Fruit fly (Drosophila melanogaster): ENCODE data around the gene CG12061.

CG12061 gene

dm6 chrX:23004598-23005469 is 31.0 kb upstream of the CG12061 start, which contains the start of the genes stnA and stnB (continued):
- TF ChIP-seq BEAF-32 (GFP tag; optimal IDR thresholded peaks at IDR 0.05) (peak; percentile 17), dysf (GFP tag; IDR thresholded peaks at IDR 0.05) (peak; percentile 54; the same call in 1 of the 3 replicates), C15 (GFP tag; IDR thresholded peaks at IDR 0.05) (no peak), CG32532 (GFP tag; IDR thresholded peaks at IDR 0.05) (no peak), psq (GFP tag; optimal IDR thresholded peaks at IDR 0.05) (no peak), zfh2 (GFP tag; optimal IDR thresholded peaks at IDR 0.05) (no peak), Taf1 (GFP tag; IDR thresholded peaks at IDR 0.05) (0 out of 2 replicates have a peak, but pooled peaks have one; percentile 31), CG1024 (GFP tag; IDR thresholded peaks at IDR 0.05) (no peak), sob (GFP tag; IDR thresholded peaks at IDR 0.05) (0 out of 2 replicates have a peak, but pooled peaks have one; percentile 7), Dip3 (GFP tag; optimal IDR thresholded peaks at IDR 0.05) (peak; percentile 27), CG12391 (tag; optimal IDR thresholded peaks at IDR 0.05) (peak; percentile 27), her (GFP tag; optimal IDR thresholded peaks at IDR 0.05) (no peak), otp (GFP tag; IDR thresholded peaks at IDR 0.05) (no peak), Usf (GFP tag; optimal IDR thresholded peaks at IDR 0.05) (no peak), fd64A (GFP tag; optimal IDR thresholded peaks at IDR 0.05) (no peak), Lhr (GFP tag; optimal IDR thresholded peaks at IDR 0.05) (no peak), NfI (GFP tag; optimal IDR thresholded peaks at IDR 0.05) (peak; percentile 28), pfk (GFP tag; optimal IDR thresholded peaks at IDR 0.05) (no peak), disco-r (GFP tag; optimal IDR thresholded peaks at IDR 0.05) (no peak), CG6813 (GFP tag; optimal IDR thresholded peaks at IDR 0.05) (no peak), CG31365 (tag; optimal IDR thresholded peaks at IDR 0.05) (no peak), Chrac-16 (GFP tag; optimal IDR thresholded peaks at IDR 0.05) (no peak), CG31224 (GFP tag; IDR thresholded peaks at IDR 0.05) (no peak), Neu2 (GFP tag; optimal IDR thresholded peaks at IDR 0.05; ENCODE audit: borderline replicate concordance) (no peak), MTF-1 (GFP tag; optimal IDR thresholded peaks at IDR 0.05; ENCODE audit: borderline replicate concordance) (no peak), bsh (GFP tag; optimal IDR thresholded peaks at IDR 0.05) (peak in 1 of 2 experiments; percentile 18), lmd (GFP tag; IDR thresholded peaks at IDR 0.05) (peak; percentile 9; the same call in 1 of the 2 replicates), CG13287 (GFP tag; IDR thresholded peaks at IDR 0.05; ENCODE audit: partially characterized antibody) (no peak), CG17912 (GFP tag; optimal IDR thresholded peaks at IDR 0.05) (no peak), trem (tag; optimal IDR thresholded peaks at IDR 0.05) (no peak), ato (GFP tag; IDR thresholded peaks at IDR 0.05; ENCODE audit: partially characterized antibody) (no peak), Fer3 (tag; optimal IDR thresholded peaks at IDR 0.05) (peak; percentile 36), Meics (GFP tag; optimal IDR thresholded peaks at IDR 0.05) (peak; percentile 34), CG3407 (GFP tag; optimal IDR thresholded peaks at IDR 0.05) (no peak), CG4360 (GFP tag; IDR thresholded peaks at IDR 0.05) (no peak), btn (GFP tag; optimal IDR thresholded peaks at IDR 0.05) (no peak), ssp (GFP tag; IDR thresholded peaks at IDR 0.05) (no peak), CG3281 (GFP tag; optimal IDR thresholded peaks at IDR 0.05) (peak; percentile 26), wdn (GFP tag; IDR thresholded peaks at IDR 0.05) (no peak), gce (GFP tag; IDR thresholded peaks at IDR 0.05) (no peak), Optix (GFP tag; IDR thresholded peaks at IDR 0.05) (no peak), ham (GFP tag; IDR thresholded peaks at IDR 0.05) (no peak), PHDP (tag; optimal IDR thresholded peaks at IDR 0.05) (peak; percentile 10), CG15269 (tag; optimal IDR thresholded peaks at IDR 0.05) (peak; percentile 28), Med (GFP tag) (peak; percentile 76), schlank (tag; optimal IDR thresholded peaks at IDR 0.05) (no peak), CG14667 (GFP tag; IDR thresholded peaks at IDR 0.05) (0 out of 2 replicates have a peak, but pooled peaks have one; percentile 9), CG8388 (GFP tag; optimal IDR thresholded peaks at IDR 0.05) (no peak), CG12236 (GFP tag; optimal IDR thresholded peaks at IDR 0.05) (no peak)
